Fruit fly (Drosophila melanogaster) S2 (cell line): ENCODE data around the gene CG32984.

Experiments used
- CG8478 ChIP-seq: fragments of >200 bp; optimal IDR thresholded peaks from 2 replicates; lab custom pipeline; 2018
- CTCF ChIP-seq, 2 experiments: fragments of >200 bp; optimal IDR thresholded peaks; 2 replicates each; lab custom pipeline; 2018

The CG32984 gene

DNA sequence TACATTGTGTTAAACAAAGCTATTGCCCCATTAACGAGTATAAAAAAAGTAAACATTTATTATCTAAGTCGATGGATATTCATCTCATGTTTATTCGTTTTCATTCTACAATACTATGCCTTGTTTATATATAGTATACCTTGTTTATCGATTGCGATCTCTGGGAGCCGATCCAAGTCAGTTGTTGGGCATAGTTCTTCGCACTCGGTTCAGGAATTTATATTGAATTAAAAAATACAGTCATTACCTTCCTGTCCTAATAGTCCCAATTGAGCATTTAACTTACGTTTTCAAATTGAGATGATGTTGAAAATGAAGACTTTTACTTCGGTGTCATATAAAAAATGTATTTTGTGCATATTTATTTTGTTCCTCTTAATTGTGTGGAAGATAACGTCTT, at the start of gene CG32984:
TSS of gene CG32984 (plus strand) at position 301 of the 400 bp plus-strand sequence.
- TF ChIP-seq CTCF (optimal IDR thresholded peaks at IDR 0.05; lab: Kevin White, UChicago): no peak
- no peak for TF ChIP-seq CG8478 (lab: Kevin White, UChicago)

DNA sequence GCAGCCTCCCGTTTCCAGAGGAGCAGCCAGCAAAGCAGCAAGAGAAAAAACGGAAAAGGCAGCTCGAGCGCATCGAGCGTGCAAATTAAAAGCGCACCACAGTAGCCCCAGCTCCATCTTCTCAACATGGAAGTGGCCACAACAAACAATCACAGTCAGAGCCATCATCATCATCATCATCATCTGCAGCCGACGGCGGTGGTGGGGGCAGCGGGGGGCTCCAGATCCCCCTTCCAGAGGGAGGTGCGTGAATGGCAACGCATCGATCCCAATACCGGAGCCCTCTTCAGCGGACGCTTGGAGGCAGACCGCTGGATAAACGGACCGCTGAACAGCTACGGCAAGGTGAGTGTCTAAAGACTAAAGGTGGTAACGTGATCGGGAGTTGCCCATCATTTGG, 49.0 kb upstream of the CG32984 start:
- TF ChIP-seq CTCF (optimal IDR thresholded peaks at IDR 0.05; lab: Kevin White, UChicago) (no peak), CG8478 (lab: Kevin White, UChicago) (no peak)

DNA sequence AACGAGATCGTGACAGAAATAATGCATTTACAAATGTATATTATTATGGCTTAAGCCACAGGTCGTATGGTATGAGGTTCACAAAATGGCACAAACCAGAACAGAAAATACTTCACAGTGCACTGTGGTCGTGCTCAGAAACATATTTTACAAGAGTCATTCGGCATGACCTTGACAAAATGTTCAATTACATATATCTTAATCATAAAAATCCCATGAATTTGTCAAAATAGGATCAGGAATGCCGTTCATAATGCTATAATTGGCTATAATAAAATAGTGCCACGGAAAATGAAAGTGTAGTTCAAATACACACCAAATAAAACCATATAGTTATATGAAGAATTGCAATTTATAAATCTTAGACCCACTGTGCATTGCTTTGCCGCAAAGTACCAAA, 45.1 kb upstream of the CG32984 start:
- TF ChIP-seq CG8478 (lab: Kevin White, UChicago) (no peak), CTCF (optimal IDR thresholded peaks at IDR 0.05; lab: Kevin White, UChicago) (no peak)

DNA sequence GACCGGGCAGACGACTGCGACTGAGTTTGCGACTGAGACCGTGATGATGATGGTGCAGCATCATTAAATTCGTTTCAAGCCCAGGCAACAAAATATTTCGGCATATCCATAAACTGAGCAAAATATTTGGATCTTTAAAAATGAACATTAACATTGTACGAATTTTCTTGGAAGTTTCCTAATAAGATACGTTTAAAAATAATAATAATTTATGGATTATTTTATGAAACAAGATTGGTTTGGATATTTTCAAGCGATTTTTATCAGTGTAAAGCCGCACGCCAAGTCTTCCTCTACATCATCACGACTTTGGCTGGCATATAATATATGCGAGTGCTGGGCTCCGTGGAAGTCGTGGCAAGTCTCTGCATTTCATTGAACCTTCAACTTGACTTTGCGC, 44.5 kb upstream of the CG32984 start:
- no peak for TF ChIP-seq CTCF (optimal IDR thresholded peaks at IDR 0.05; lab: Kevin White, UChicago)
- TF ChIP-seq CG8478 (lab: Kevin White, UChicago): no peak

DNA sequence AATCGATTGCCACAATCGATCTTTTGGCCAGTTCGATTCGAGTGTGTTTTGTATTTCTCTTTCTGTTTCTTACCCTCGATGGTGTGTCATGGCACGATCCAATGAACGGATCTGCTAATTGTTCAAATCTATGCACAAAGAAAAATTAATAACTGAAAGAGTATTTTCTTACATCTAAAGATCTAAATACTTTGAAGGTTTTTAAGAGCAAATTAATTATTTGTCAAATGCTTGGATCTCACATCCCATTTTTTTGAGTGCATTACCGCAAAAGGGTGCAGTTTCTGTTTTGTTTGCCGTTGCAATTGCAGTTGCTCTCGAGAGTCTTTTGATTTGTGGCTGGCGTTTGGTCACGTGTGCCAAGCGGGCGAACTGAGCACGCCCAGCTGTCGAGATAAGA, 42.8 kb upstream of the CG32984 start:
- TF ChIP-seq CG8478 (lab: Kevin White, UChicago) (no peak), CTCF (optimal IDR thresholded peaks at IDR 0.05; lab: Kevin White, UChicago) (no peak)

DNA sequence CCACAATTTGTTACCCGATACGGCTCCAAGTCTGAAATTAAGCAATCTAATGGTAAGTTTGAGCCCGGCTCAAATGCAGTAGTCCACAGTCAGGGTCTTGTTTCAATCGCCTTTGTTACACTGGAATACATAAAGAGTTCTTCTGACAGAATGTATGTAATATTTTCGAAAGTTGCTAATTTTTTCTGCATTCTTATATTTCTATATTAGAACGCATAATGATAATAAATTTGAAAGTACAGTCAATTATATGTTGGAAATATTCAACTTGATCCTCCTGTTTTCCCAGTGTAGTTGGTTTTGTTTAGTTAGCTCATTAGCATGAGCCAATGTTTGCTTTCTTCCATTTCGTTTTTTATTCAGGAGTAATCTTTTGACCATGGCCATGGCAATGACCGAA, 41.4 kb upstream of the CG32984 start:
- TF ChIP-seq CG8478 (lab: Kevin White, UChicago) (no peak), CTCF (optimal IDR thresholded peaks at IDR 0.05; lab: Kevin White, UChicago) (no peak)

DNA sequence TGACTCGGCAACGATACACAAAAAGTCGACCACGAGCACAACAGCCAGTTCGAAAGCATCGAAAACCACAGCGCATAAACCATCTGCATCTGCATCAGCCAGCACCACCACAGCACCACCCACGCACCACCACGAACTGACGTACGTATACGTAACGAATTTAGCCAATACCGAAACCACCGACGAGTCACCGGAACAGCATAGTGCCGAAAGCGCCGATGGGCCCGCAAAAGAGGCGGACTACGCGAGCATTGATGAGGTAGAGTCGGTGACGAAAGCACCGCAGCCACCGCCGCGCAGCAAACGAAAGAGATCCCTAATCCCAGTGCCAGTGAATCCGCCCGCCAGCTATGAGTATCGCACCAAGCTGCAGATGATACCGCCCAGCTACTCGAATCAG, 33.6 kb upstream of the CG32984 start:
- TF ChIP-seq CG8478 (lab: Kevin White, UChicago) (no peak), CTCF (optimal IDR thresholded peaks at IDR 0.05; lab: Kevin White, UChicago) (no peak)

DNA sequence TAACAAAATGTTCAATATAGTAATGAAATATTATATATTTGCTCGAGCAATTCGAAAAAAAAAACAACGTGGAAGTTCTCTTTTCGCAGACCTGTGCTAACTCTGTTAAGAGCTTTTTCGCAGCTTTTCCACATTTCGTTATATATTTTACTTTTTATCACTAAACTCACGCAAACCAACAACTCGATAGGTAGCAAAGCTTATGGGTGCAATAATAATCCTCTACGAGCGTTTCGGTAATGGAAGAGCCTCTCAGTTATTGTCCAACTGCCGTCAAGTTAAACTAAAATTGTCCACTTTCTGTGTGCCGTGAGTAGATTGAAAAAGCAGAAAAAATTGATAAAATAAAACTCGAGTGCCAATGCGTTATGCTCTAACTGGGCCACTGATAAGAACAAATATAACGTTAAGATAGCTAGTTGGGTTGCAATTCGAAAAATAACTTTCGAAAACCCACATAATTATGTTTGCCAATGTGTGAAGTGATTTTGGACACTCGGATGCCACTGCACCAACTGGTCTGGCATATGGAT, 31.0 kb upstream of the CG32984 start, which contains the start of gene Tsp29Fa:
TSS of gene Tsp29Fa (plus strand) at position 253 of the 533 bp plus-strand sequence.
- TF ChIP-seq CG8478 (lab: Kevin White, UChicago): no peak
- TF ChIP-seq CTCF (optimal IDR thresholded peaks at IDR 0.05; lab: Kevin White, UChicago): no peak

DNA sequence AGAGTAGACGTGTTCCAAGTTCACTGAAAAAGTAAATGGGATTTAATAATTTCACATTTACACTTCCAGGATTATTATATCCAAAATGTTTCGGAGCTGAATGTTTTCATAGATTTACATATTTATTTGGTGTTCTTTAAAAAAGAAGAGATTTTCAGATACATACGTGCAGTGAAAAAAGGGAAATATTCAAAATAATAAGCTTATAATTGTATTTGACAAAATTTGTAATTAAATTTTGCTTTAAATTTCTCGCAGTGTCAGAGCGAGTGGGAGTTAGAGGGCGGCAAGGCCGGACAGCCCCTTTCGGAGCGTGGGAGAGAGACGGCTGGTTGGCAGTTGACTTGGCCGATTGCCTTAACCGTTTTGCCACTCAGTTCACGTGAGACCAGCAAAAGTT, 27.8 kb upstream of the CG32984 start, which contains the start of gene Tsp29Fb:
TSS of gene Tsp29Fb (plus strand) at position 388 of the 400 bp plus-strand sequence.
- no peak for TF ChIP-seq CTCF (optimal IDR thresholded peaks at IDR 0.05; lab: Kevin White, UChicago)
- no peak for TF ChIP-seq CG8478 (lab: Kevin White, UChicago)

DNA sequence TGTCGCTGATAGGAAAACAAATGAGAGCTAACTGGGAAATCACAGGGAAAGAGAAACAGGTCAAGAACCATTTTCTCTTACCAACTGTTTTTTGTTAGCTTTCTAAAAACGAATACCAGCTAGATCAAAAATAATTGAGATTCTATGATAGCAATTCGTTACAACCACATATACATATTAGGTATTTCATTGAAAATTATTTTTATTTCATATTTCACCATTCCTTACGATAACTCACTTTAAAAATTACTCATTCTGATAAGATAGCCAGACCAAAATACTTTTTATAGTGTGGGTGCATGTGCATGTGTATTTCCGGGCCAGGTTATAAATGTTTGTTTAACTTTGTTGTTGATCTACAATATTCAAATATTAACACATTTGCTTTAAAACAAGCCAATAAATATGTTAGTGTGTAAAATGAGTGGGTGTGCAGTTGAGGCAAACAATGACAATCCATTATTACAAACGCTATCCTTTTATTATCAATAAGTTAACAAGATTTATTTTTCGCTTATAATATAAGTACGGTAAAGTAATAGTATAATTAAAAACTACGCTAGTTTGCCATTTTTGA, 26.8 kb upstream of the CG32984 start:
- TF ChIP-seq CG8478 (lab: Kevin White, UChicago): no peak
- no peak for TF ChIP-seq CTCF (optimal IDR thresholded peaks at IDR 0.05; lab: Kevin White, UChicago)

DNA sequence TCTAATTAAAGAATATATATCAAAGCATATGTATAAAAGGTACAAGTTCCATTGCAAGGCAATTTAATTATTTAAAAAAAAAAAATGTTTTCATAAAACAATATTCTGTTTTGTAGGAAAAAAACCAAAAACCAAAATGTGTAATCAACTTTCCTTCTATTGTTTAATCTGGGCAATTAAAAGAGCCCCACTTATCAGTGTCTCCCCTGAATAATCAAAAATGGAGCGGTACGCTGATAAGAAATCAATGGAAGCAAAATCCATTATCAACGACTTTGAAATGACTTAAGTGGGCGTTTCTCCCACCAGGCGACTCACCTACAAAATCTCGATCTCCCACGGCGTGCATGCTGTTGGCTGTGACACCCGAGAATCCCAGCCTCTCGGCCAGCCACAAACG, 24.1 kb upstream of the CG32984 start:
- TF ChIP-seq CTCF (optimal IDR thresholded peaks at IDR 0.05; lab: Kevin White, UChicago): no peak
- TF ChIP-seq CG8478 (lab: Kevin White, UChicago): no peak

DNA sequence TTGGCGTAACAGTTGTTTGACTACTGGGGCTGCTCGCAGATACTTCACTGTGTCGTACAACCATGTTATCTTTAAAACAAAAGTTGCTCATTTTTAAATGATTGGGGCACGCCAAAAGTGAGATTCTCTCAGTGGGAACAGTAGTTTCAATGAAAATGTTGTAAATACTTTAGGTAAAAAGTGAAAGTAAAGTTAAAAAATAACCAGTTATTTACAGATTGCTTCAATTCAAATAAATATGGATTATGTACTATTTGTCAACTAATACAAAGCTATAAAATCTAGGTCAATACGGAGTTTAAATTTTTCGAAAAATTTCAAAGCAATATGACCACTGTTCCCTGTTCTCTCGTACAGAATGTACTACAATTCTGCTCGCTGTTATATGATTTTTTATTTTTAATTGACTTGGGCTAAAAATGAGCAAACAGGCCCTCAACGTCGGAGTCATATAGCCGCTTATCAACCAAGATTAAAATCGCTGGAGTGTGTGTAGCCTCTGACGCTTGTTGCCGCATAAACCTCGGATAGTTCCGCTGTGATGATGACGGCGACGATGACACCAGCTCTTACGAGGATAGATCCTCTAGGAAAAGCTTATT, 22.9 kb upstream of the CG32984 start, which contains the start of gene Argl:
TSS of gene Argl (minus strand) at position 370 of the 602 bp plus-strand sequence.
- no peak for TF ChIP-seq CTCF (optimal IDR thresholded peaks at IDR 0.05; lab: Kevin White, UChicago)
- no peak for TF ChIP-seq CG8478 (lab: Kevin White, UChicago)

DNA sequence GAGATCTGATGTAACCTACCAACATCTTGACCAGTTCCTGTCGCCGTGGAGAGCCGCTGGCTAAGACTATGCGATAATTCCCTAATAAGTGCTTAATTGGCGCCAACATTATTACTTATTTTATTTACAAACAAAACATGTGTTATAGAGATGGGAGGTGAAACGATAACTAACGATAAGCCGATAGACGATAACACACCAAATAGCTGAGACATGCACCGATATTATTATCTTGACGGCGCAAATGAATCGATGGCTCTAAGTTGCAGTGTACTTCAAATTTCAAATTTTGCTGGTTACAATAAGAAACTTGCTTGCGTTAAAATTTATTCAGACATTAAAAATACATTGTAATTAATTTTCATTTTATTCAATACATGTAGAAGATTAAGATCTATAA, 21.6 kb upstream of the CG32984 start, which contains the start of gene CG9515:
TSS of gene CG9515 (minus strand) at position 148 of the 400 bp plus-strand sequence.
- no peak for TF ChIP-seq CG8478 (lab: Kevin White, UChicago)
- peak in 1 of 2 experiments; percentile 31 for TF ChIP-seq CTCF (optimal IDR thresholded peaks at IDR 0.05; lab: Kevin White, UChicago)

DNA sequence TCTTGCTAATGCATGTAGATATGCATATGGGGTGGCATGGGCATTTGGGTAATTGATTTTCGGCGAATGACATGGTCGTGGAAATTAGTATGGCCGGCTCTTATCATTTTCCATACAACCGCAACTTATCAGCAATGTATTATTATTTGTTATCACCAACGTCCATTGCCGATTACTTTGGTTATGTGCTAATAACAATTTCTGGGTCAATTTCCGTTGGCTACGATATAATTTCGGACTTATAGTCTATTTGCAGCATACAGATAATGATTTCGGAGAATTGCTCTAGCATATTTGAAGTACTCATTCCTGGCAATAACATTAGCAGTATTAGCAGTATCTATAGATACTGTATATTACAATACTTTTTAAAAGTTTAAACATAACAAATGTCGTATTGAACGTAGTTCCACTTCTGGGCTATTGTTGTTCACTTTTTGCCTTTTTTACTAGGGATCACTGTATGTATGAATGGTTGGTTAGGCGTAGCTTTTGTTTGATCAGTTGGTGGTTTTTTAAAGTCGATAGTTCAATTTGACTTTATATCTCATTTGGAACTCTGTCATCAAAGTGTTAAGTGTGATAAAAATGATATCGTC, 17.9 kb upstream of the CG32984 start, which contains the start of gene CG46397:
TSS of gene CG46397 (plus strand) at position 549 of the 599 bp plus-strand sequence.
- TF ChIP-seq CG8478 (lab: Kevin White, UChicago): no peak

DNA sequence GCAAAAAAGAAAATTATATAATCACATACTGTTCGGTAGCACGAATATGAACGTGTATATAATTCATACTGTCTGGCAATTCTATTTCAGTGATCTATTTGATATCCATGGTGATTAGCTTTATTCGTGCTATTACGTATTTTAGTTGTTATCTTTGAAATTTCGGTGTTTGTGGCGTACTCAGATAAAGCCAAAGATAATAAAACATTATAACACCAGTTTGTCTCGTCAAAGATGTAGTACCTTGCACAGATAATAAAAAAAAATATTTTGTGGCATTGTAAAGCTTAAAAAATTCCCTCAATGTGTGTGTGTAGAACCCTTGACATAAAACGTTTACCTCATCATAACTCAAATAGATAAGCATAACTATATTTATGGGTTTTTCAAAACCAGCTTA, 16.8 kb upstream of the CG32984 start:
- TF ChIP-seq CG8478 (lab: Kevin White, UChicago) (no peak), CTCF (optimal IDR thresholded peaks at IDR 0.05; lab: Kevin White, UChicago) (no peak)
